Worm (Caenorhabditis elegans): Measurements from ENCODE around the gene sor-1.
A peak's percentile ranks its signal among the peaks of the same experiment; 100 is the strongest.

DNA sequence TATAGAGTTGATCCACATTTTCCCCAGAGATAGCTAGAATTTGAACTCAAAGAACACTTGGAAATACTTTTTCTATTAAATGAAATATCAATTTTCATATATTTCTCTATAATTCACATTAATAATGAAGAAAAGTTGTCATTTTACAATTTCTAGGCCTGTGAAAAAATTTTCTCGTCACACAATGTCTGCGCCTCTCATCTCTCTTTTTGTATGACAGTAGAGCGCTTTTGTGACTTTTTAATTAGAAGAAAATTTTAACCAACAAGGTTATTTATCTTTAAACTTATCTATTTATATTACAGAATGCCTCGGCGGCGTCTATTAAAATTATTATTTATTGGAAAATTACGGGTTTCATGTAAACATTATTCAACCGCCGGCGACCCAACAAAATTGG lies 11.1 kb downstream of the sor-1 start, which contains the start of gene ZK1236.1:
- TF ChIP-seq madf-6 (GFP tag; IDR thresholded peaks at IDR 0.05) = peak; percentile 96
- TF ChIP-seq fkh-3 (tag; optimal IDR thresholded peaks at IDR 0.05) = no peak
- TF ChIP-seq ekl-4 (GFP tag; IDR thresholded peaks at IDR 0.05) = no peak
- no peak for TF ChIP-seq pha-4 (tag; optimal IDR thresholded peaks at IDR 0.05)
- no peak for TF ChIP-seq ama-1 (optimal IDR thresholded peaks at IDR 0.05)
- TF ChIP-seq ama-1 (GFP tag; optimal IDR thresholded peaks at IDR 0.05) = no peak
- TF ChIP-seq attf-6 (GFP tag; IDR thresholded peaks at IDR 0.05) = no peak
- no peak for TF ChIP-seq unc-62 (GFP tag; optimal IDR thresholded peaks at IDR 0.05)
- no peak for TF ChIP-seq F10E7.11 (tag; optimal IDR thresholded peaks at IDR 0.05)
- TF ChIP-seq T07F8.4 (tag; optimal IDR thresholded peaks at IDR 0.05) = no peak
- no peak for TF ChIP-seq F57C9.4 (tag; optimal IDR thresholded peaks at IDR 0.05)
- no peak for TF ChIP-seq madf-3 (GFP tag; IDR thresholded peaks at IDR 0.05)
- TF ChIP-seq ets-4 (GFP tag; optimal IDR thresholded peaks at IDR 0.05) = no peak
